Fruit fly (Drosophila melanogaster) whole organism, embryonic: ENCODE results near the gene CG3149.

Experiments used
- Antp ChIP-seq: fragments of 200-800 bp; sonication (Bioruptor generic); optimal IDR thresholded peaks from 3 replicates; lab custom pipeline; 2016; ENCODE audit warnings: missing biosample characterization, missing genetic modification characterization
- CG10979 ChIP-seq: fragments of 200-800 bp; sonication (Bioruptor generic); optimal IDR thresholded peaks from 2 replicates; lab custom pipeline; 2018; ENCODE audit warnings: missing biosample characterization, mild to moderate bottlenecking, missing genetic modification characterization, moderate library complexity
- CG11695 ChIP-seq: fragments of 200-800 bp; sonication (Bioruptor generic); IDR thresholded peaks from 3 replicates; pipeline ENCODE4 v1.3.6; 2022; ENCODE audit warnings: missing biosample characterization, missing genetic modification characterization
- CG12071 ChIP-seq: fragments of 200-800 bp; sonication (Bioruptor generic); optimal IDR thresholded peaks from 3 replicates; lab custom pipeline; 2018; ENCODE audit warnings: missing biosample characterization, mild to moderate bottlenecking, missing genetic modification characterization
- CG12299 ChIP-seq: fragments of 200-800 bp; sonication (Bioruptor generic); optimal IDR thresholded peaks from 2 replicates; lab custom pipeline; 2018; ENCODE audit warnings: missing biosample characterization, mild to moderate bottlenecking, missing genetic modification characterization
- CG15601 ChIP-seq: fragments of 200-800 bp; sonication (Bioruptor generic); optimal IDR thresholded peaks from 3 replicates; lab custom pipeline; 2019; ENCODE audit warnings: missing biosample characterization, mild to moderate bottlenecking, missing genetic modification characterization, moderate library complexity
- CG16779 ChIP-seq: fragments of 200-800 bp; sonication (Bioruptor generic); IDR thresholded peaks from 2 replicates; pipeline ENCODE4 v1.3.6; 2022; ENCODE audit warnings: missing biosample characterization, missing genetic modification characterization
- CG18599 ChIP-seq: fragments of 200-800 bp; sonication (Bioruptor generic); optimal IDR thresholded peaks from 3 replicates; lab custom pipeline; 2017; ENCODE audit warnings: missing biosample characterization, missing genetic modification characterization, mild to moderate bottlenecking, moderate library complexity, missing genetic modification reagents
- CG2120 ChIP-seq: fragments of 200-800 bp; sonication (Bioruptor generic); optimal IDR thresholded peaks from 3 replicates; lab custom pipeline; 2016; ENCODE audit warnings: missing biosample characterization, missing genetic modification characterization
- CG2199 ChIP-seq: fragments of 200-800 bp; sonication (Bioruptor generic); IDR thresholded peaks from 3 replicates; pipeline ENCODE4 v1.3.6; 2022; ENCODE audit warnings: missing biosample characterization, missing genetic modification characterization
- CG31224 ChIP-seq: fragments of 200-800 bp; sonication (Bioruptor generic); IDR thresholded peaks from 2 replicates; pipeline ENCODE4 v1.3.6; 2022; ENCODE audit warnings: missing biosample characterization, missing genetic modification characterization
- CG43689 ChIP-seq: fragments of 200-800 bp; sonication (Bioruptor generic); IDR thresholded peaks from 2 replicates; pipeline ENCODE4 v1.3.6; 2022; ENCODE audit warnings: missing biosample characterization, missing genetic modification characterization
- CG7372 ChIP-seq: fragments of 200-800 bp; sonication (Bioruptor generic); IDR thresholded peaks from 2 replicates; pipeline ENCODE4 v1.3.6; 2022; ENCODE audit warnings: missing biosample characterization, missing genetic modification characterization
- CG7839 ChIP-seq: fragments of 200-800 bp; sonication (Bioruptor generic); optimal IDR thresholded peaks from 3 replicates; lab custom pipeline; 2018; ENCODE audit warnings: missing biosample characterization, mild to moderate bottlenecking, missing genetic modification characterization, moderate library complexity
- CG9437 ChIP-seq: fragments of 200-800 bp; sonication (Bioruptor generic); optimal IDR thresholded peaks from 2 replicates; lab custom pipeline; 2018; ENCODE audit warnings: missing biosample characterization, mild to moderate bottlenecking, missing genetic modification characterization
- CG9932 ChIP-seq: fragments of 200-800 bp; sonication (Bioruptor generic); IDR thresholded peaks from 2 replicates; pipeline ENCODE4 v1.3.6; 2022; ENCODE audit warnings: missing biosample characterization, missing genetic modification characterization
- Dip3 ChIP-seq: fragments of 200-800 bp; sonication (Bioruptor generic); optimal IDR thresholded peaks from 3 replicates; lab custom pipeline; 2016; ENCODE audit warnings: missing biosample characterization, missing genetic modification characterization
- E2f2 ChIP-seq: fragments of 200-800 bp; sonication (Bioruptor generic); IDR thresholded peaks from 2 replicates; pipeline ENCODE4 v1.3.6; 2022; ENCODE audit warnings: missing biosample characterization, missing genetic modification characterization
- Ets65A ChIP-seq: fragments of 200-800 bp; sonication (Bioruptor generic); peaks from one replicate; lab custom pipeline; 2016; ENCODE audit warnings: missing biosample characterization, missing genetic modification characterization
- Hey ChIP-seq: fragments of 200-800 bp; sonication (Bioruptor generic); optimal IDR thresholded peaks from 3 replicates; lab custom pipeline; 2018; ENCODE audit warnings: missing biosample characterization, mild to moderate bottlenecking, missing genetic modification characterization
- Hmr ChIP-seq: fragments of 200-800 bp; sonication (Bioruptor generic); optimal IDR thresholded peaks from 3 replicates; lab custom pipeline; 2017; ENCODE audit warnings: mild to moderate bottlenecking, missing biosample characterization, missing genetic modification reagents, missing genetic modification characterization
- Hsf ChIP-seq: fragments of 200-800 bp; sonication (Bioruptor generic); optimal IDR thresholded peaks from 3 replicates; lab custom pipeline; 2016; ENCODE audit warnings: missing biosample characterization, missing genetic modification characterization
- Med ChIP-seq: fragments of 200-800 bp; sonication (Bioruptor generic); peaks from one replicate; lab custom pipeline; 2016; ENCODE audit warnings: missing biosample characterization, missing genetic modification characterization, mild to moderate bottlenecking, inconsistent platforms, moderate library complexity
- Ptx1 ChIP-seq: fragments of 200-800 bp; sonication (Bioruptor generic); IDR thresholded peaks from 2 replicates; pipeline ENCODE4 v1.3.6; 2022; ENCODE audit warnings: missing biosample characterization, missing genetic modification characterization
- Rfx ChIP-seq: fragments of 200-800 bp; sonication (Bioruptor generic); IDR thresholded peaks from 2 replicates; pipeline ENCODE4 v1.3.6; 2022; ENCODE audit warnings: missing biosample characterization, missing genetic modification characterization
- Six4 ChIP-seq: fragments of 200-800 bp; sonication (Bioruptor generic); optimal IDR thresholded peaks from 2 replicates; lab custom pipeline; 2016; ENCODE audit warnings: missing biosample characterization, missing genetic modification characterization
- Trl ChIP-seq, 3 experiments: fragments of >200 bp in 2 of 3; fragments of 200-800 bp in 1 of 3; sonication (Bioruptor generic) in 1 of 3; optimal IDR thresholded peaks; 2 replicates in 1 of 3; 3 replicates in 2 of 3; lab custom pipeline; 2016 to 2017; ENCODE audit warnings: missing biosample characterization in 1 of 3, missing genetic modification characterization in 1 of 3
- al ChIP-seq: fragments of 200-800 bp; sonication (Bioruptor generic); IDR thresholded peaks from 2 replicates; pipeline ENCODE4 v1.3.6; 2022; ENCODE audit warnings: missing biosample characterization, missing genetic modification characterization
- ase ChIP-seq: fragments of 200-800 bp; sonication (Bioruptor generic); IDR thresholded peaks from 3 replicates; pipeline ENCODE4 v1.3.6; 2022; ENCODE audit warnings: missing biosample characterization, missing genetic modification characterization
- br ChIP-seq: fragments of >200 bp; optimal IDR thresholded peaks from 2 replicates; lab custom pipeline; 2017
- cad ChIP-seq: fragments of >200 bp; optimal IDR thresholded peaks from 2 replicates; lab custom pipeline; 2017; ENCODE audit warnings: missing biosample characterization, missing genetic modification characterization
- caup ChIP-seq: fragments of 200-800 bp; sonication (Bioruptor generic); optimal IDR thresholded peaks from 3 replicates; lab custom pipeline; 2017; ENCODE audit warnings: missing biosample characterization, mild to moderate bottlenecking, missing genetic modification characterization, moderate library complexity; ENCODE audit not compliant: severe bottlenecking
- cg ChIP-seq: fragments of 200-800 bp; sonication (Bioruptor generic); optimal IDR thresholded peaks from 3 replicates; lab custom pipeline; 2019; ENCODE audit warnings: missing biosample characterization, mild to moderate bottlenecking, missing genetic modification characterization, moderate library complexity
- ci ChIP-seq: fragments of 200-800 bp; sonication (Bioruptor generic); IDR thresholded peaks from 3 replicates; pipeline ENCODE4 v1.3.6; 2022; ENCODE audit warnings: missing biosample characterization, missing genetic modification characterization
- danr ChIP-seq: fragments of 200-800 bp; sonication (Bioruptor generic); IDR thresholded peaks from 2 replicates; pipeline ENCODE4 v1.3.6; 2022; ENCODE audit warnings: missing biosample characterization, missing genetic modification characterization
- dm ChIP-seq: fragments of 200-800 bp; sonication (Bioruptor generic); optimal IDR thresholded peaks from 3 replicates; lab custom pipeline; 2016; ENCODE audit warnings: missing biosample characterization, missing genetic modification characterization
- fd102C ChIP-seq: fragments of 200-800 bp; sonication (Bioruptor generic); optimal IDR thresholded peaks from 2 replicates; lab custom pipeline; 2018; ENCODE audit warnings: missing biosample characterization, mild to moderate bottlenecking, missing genetic modification characterization, moderate library complexity
- gem ChIP-seq: fragments of 200-800 bp; sonication (Bioruptor generic); optimal IDR thresholded peaks from 2 replicates; lab custom pipeline; 2019; ENCODE audit warnings: missing biosample characterization, mild to moderate bottlenecking, missing genetic modification characterization, moderate library complexity
- hth ChIP-seq: fragments of >200 bp; optimal IDR thresholded peaks from 2 replicates; lab custom pipeline; 2017; ENCODE audit warnings: inconsistent platforms
- insv ChIP-seq, 2 experiments: fragments of 200-800 bp; sonication (Bioruptor generic); optimal IDR thresholded peaks; 3 replicates each; lab custom pipeline; 2016 to 2018; ENCODE audit warnings: missing biosample characterization in 2 of 2, missing genetic modification characterization in 2 of 2
- lab ChIP-seq: fragments of 200-800 bp; sonication (Bioruptor generic); optimal IDR thresholded peaks from 3 replicates; lab custom pipeline; 2017; ENCODE audit warnings: missing biosample characterization, missing genetic modification characterization, mild to moderate bottlenecking, moderate library complexity, missing genetic modification reagents
- onecut ChIP-seq: fragments of 200-800 bp; sonication (Bioruptor generic); IDR thresholded peaks from 2 replicates; pipeline ENCODE4 v1.3.6; 2022; ENCODE audit warnings: missing biosample characterization, missing genetic modification characterization
- pzg ChIP-seq: fragments of 200-800 bp; sonication (Bioruptor generic); optimal IDR thresholded peaks from 3 replicates; lab custom pipeline; 2018; ENCODE audit warnings: missing biosample characterization, mild to moderate bottlenecking, missing genetic modification characterization, moderate library complexity
- rib ChIP-seq: fragments of 200-800 bp; sonication (Bioruptor generic); IDR thresholded peaks from 2 replicates; pipeline ENCODE4 v1.3.6; 2022; ENCODE audit warnings: missing biosample characterization, missing genetic modification characterization
- row ChIP-seq: fragments of 200-800 bp; sonication (Bioruptor generic); IDR thresholded peaks from 3 replicates; pipeline ENCODE4 v1.3.6; 2022; ENCODE audit warnings: missing biosample characterization, missing genetic modification characterization
- sens ChIP-seq: fragments of 200-800 bp; sonication (Bioruptor generic); peaks from one replicate; lab custom pipeline; 2016; ENCODE audit warnings: missing biosample characterization, missing genetic modification characterization
- trem ChIP-seq: fragments of 200-800 bp; optimal IDR thresholded peaks from 3 replicates; lab custom pipeline; 2019; ENCODE audit warnings: missing biosample characterization, mild to moderate bottlenecking, missing genetic modification characterization, moderate library complexity
- z ChIP-seq: fragments of 200-800 bp; sonication (Bioruptor generic); IDR thresholded peaks from 3 replicates; pipeline ENCODE4 v1.3.6; 2022; ENCODE audit warnings: missing biosample characterization, missing genetic modification characterization

Gene CG3149

DNA sequence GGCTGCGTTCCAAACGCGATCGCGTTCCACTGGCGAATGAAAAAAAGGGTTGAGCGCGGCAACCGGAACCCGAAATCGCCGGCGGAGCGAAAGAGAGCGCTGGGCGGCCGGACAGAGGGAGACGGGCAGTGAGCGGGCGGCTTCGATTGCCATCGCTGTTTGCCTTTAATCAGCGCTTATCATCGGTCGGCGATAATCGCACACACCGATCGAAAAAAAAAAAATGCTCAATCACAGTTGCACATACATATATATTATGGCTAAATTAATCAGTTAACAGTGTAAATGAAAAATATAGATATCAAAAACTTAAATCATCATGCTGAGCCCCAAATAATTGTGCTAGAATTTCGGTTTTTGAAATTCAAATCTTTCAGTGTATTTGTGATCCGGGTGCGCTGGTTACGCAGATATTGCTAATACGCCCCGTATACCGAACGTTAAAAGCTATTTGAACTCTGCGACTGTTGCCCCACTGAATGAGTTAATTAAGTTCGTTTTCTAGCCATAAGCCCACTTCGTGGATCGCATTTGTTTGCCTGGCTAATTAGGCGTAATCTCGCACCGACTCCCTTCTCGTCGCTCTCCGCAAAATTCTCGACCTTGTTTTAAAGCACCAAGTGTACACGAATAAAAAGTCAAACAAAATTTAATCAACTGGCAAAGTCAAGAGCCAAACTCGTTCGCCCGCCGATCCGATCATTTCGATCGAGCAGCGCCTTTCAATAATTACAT lies 22.9 kb upstream of the CG3149 start, which contains the start of gene CG33080 (continued):
- no peak for TF ChIP-seq Trl (optimal IDR thresholded peaks at IDR 0.05; lab: Kevin White, UChicago)
- TF ChIP-seq Trl (GFP tag; optimal IDR thresholded peaks at IDR 0.05; lab: Kevin White, UChicago): no peak
- TF ChIP-seq CG12071 (GFP tag; lab: Kevin White, UChicago): no peak
- no peak for TF ChIP-seq br
- TF ChIP-seq CG18599 (GFP tag; lab: Kevin White, UChicago): peak; percentile 27
- no peak for TF ChIP-seq CG15601 (tag; lab: Kevin White, UChicago)
- TF ChIP-seq Ptx1: peak; percentile 53
- 0 out of 2 replicates have a peak, but pooled peaks have one; percentile 7 for TF ChIP-seq danr
- peak; percentile 51; the same call in 2 of the 3 replicates for TF ChIP-seq row (GFP tag; lab: Robert Waterston, UW)
- 0 out of 2 replicates have a peak, but pooled peaks have one; percentile 20 for TF ChIP-seq CG9932 (GFP tag; lab: Robert Waterston, UW)
- TF ChIP-seq fd102C (GFP tag; lab: Kevin White, UChicago): no peak
- TF ChIP-seq CG9437: no peak
- TF ChIP-seq Ets65A (GFP tag; lab: Kevin White, UChicago): no peak
- TF ChIP-seq caup (GFP tag; lab: Kevin White, UChicago): no peak
- TF ChIP-seq rib (GFP tag; lab: Robert Waterston, UW): no peak
- TF ChIP-seq CG31224 (GFP tag; lab: Robert Waterston, UW): no peak
- peak; percentile 25 for TF ChIP-seq gem (tag; lab: Kevin White, UChicago)
- peak; percentile 64 for TF ChIP-seq Rfx (GFP tag; lab: Robert Waterston, UW)
- TF ChIP-seq, all 482 proteins: peak for 37

DNA sequence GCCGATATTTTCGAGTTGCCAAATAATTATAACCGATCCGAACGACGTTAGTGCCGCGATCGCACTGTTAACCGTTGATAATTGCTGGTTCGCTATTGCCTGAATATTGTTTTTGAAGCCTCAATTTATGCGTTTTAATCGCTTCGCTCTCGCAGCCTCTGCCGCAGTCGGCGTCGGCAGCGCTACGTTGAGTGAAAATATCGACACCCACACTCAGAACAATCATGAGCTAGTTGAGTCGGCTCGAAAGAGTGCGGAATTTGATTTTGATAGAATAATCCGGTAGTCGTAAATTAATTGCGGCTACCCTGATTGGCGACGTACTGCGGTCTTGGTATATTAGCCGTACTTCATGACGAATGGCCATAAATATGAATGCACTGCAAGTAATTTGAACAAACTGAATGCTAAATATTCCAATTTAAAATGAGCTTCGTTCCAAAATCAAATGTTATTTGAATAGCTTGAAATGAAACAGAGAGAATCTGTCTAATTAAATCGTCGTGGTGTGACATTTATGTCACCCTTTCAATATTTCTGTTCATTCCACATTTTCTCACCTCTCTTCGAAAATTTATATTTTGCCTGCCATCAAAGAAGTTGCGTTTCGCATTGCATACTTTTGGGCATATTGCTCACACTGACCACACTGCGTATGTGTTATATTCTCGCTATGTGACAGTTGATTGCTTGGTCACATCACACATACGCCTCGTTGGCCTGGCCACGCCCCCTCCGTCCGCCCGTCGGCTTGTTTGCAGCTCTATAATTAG lies 20.6 kb upstream of the CG3149 start:
- TF ChIP-seq z (GFP tag; lab: Robert Waterston, UW): peak; percentile 83
- peak; percentile 31 for TF ChIP-seq lab
- 0 out of 3 replicates have a peak, but pooled peaks have one; percentile 9 for TF ChIP-seq CG11695
- TF ChIP-seq CG43689 (GFP tag; lab: Robert Waterston, UW): no peak
- TF ChIP-seq Hmr (GFP tag; lab: Kevin White, UChicago): no peak
- 0 out of 2 replicates have a peak, but pooled peaks have one; percentile 22 for TF ChIP-seq E2f2 (GFP tag; lab: Robert Waterston, UW)
- peak; percentile 50 for TF ChIP-seq CG10979 (tag; lab: Kevin White, UChicago)
- no peak for TF ChIP-seq ase (GFP tag; lab: Robert Waterston, UW)
- no peak for TF ChIP-seq CG12299
- no peak for TF ChIP-seq insv (GFP tag; optimal IDR thresholded peaks at IDR 0.05; lab: Kevin White, UChicago)
- TF ChIP-seq CG7839: peak; percentile 19
- TF ChIP-seq CG2120: peak; percentile 34
- TF ChIP-seq onecut (GFP tag; lab: Robert Waterston, UW): no peak
- TF ChIP-seq Med (GFP tag; lab: Kevin White, UChicago): peak; percentile 70
- no peak for TF ChIP-seq Antp
- TF ChIP-seq CG7372 (GFP tag; lab: Robert Waterston, UW): peak; percentile 98
- no peak for TF ChIP-seq Dip3 (GFP tag; lab: Kevin White, UChicago)
- no peak for TF ChIP-seq Six4 (GFP tag; lab: Kevin White, UChicago)
- TF ChIP-seq trem (tag; lab: Kevin White, UChicago): no peak
- TF ChIP-seq sens: peak; percentile 73
- TF ChIP-seq cad: no peak
- peak; percentile 11 for TF ChIP-seq cg (GFP tag; lab: Kevin White, UChicago)
- no peak for TF ChIP-seq Hsf (GFP tag; lab: Kevin White, UChicago)
- TF ChIP-seq al: 0 out of 2 replicates have a peak, but pooled peaks have one; percentile 12
- TF ChIP-seq gem (tag; lab: Kevin White, UChicago): peak; percentile 18
- no peak for TF ChIP-seq dm (GFP tag; lab: Kevin White, UChicago)
- TF ChIP-seq hth (lab: Kevin White, UChicago): no peak
- TF ChIP-seq CG16779 (GFP tag; lab: Robert Waterston, UW): no peak
- no peak for TF ChIP-seq pzg (GFP tag; lab: Kevin White, UChicago)
- TF ChIP-seq ci (GFP tag; lab: Robert Waterston, UW): peak; percentile 13; the same call in 1 of the 3 replicates
- no peak for TF ChIP-seq CG2199 (GFP tag; lab: Robert Waterston, UW)
- TF ChIP-seq Hey (tag; lab: Kevin White, UChicago): no peak
